Fruit fly (Drosophila melanogaster) Kc167 (cell line): ENCODE results near the gene mus81.

Experiments
- Myc ChIP-seq: fragments of >200 bp; optimal IDR thresholded peaks from 2 replicates; lab custom pipeline; 2017; ENCODE audit warnings: missing external identifiers
- Sin3A ChIP-seq: fragments of >200 bp; optimal IDR thresholded peaks from 2 replicates; lab custom pipeline; 2018; ENCODE audit warnings: missing external identifiers
- h ChIP-seq: fragments of >200 bp; optimal IDR thresholded peaks from 3 replicates; lab custom pipeline; 2018; ENCODE audit warnings: missing external identifiers
- insv ChIP-seq: fragments of >200 bp; optimal IDR thresholded peaks from 3 replicates; lab custom pipeline; 2018; ENCODE audit warnings: missing external identifiers
- psq ChIP-seq: fragments of >200 bp; optimal IDR thresholded peaks from 2 replicates; lab custom pipeline; 2017; ENCODE audit warnings: missing external identifiers
- ttk ChIP-seq: sonication (Bioruptor generic); optimal IDR thresholded peaks from 2 replicates; lab custom pipeline; 2017; ENCODE audit warnings: missing external identifiers

mus81 gene

dm6 chrX:940580-941184 lies at the start of gene mus81, which contains the start of gene CG3704:
Gene mus81 (plus strand): TSS chrX:941075.
Gene CG3704 (minus strand): TSS chrX:940805.
- TF ChIP-seq insv (no peak), h (lab: Kevin White, UChicago) (no peak), ttk (lab: Kevin White, UChicago) (no peak), Myc (lab: Kevin White, UChicago) (no peak)

DNA sequence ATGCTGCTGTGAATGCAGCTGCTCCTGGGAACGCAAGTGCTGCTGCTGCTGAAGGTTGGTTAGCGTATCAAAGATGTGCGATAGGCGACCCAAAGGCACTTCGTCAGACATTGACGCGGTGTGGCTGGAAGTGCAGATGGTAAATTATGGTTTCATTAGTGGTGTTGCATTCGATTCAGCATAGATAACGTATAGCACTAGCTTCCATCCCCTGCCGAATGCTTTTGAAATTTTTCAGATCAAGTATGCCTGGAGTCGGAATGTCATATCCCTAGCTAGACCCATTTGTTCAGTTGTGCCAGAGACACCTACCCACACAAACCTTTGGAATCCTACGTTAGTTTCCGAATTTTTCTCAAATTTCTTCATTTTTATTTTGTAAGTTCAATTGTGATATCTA lies 46.7 kb upstream of the mus81 start, which contains the start of gene CG11663:
Gene CG11663, plus strand, starts transcription at position 301 of the 400 bp plus-strand sequence.
- TF ChIP-seq Sin3A (lab: Kevin White, UChicago), result no peak
- TF ChIP-seq ttk (lab: Kevin White, UChicago), result no peak
- no peak for TF ChIP-seq h (lab: Kevin White, UChicago)
- TF ChIP-seq insv, result no peak
- no peak for TF ChIP-seq Myc (lab: Kevin White, UChicago)
- TF ChIP-seq psq (lab: Kevin White, UChicago), result no peak

- TF ChIP-seq Myc (lab: Kevin White, UChicago) (no peak), Sin3A (lab: Kevin White, UChicago) (no peak), psq (lab: Kevin White, UChicago) (no peak), ttk (lab: Kevin White, UChicago) (no peak), h (lab: Kevin White, UChicago) (no peak), insv (no peak)
These were observed 42.5 kb upstream of the mus81 start for dm6 chrX:898367-898766.

DNA sequence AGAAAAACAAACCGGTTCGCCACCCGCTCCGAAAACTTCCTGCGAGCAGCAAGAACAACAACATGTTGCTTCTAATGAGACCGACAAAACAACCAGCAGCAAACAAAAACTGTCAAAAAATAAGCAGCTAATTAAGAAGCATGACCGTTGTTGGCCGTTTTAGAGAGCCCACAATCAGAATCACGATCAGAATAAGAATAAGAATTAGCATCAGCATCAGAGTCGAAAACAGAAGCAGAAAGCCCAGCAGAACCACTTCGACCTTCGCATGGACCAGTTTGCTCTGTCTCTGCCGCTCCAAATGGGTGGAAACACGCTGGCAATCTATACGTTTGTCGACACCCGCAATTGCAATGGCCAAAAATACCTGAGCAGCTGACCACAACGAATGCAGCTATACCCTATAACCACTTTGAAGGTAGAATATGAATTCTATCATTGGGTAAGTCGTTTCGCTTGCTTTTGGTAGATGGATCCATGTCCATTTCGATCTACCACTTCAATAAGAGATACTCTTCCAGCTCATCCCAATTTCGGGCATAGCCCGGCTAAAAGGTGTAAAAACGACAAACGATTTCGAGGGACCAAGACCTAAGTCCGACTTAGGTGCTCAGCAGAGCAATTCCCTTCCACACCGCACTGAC lies 41.3 kb upstream of the mus81 start:
- TF ChIP-seq Myc (lab: Kevin White, UChicago), result no peak
- TF ChIP-seq insv, result no peak

DNA sequence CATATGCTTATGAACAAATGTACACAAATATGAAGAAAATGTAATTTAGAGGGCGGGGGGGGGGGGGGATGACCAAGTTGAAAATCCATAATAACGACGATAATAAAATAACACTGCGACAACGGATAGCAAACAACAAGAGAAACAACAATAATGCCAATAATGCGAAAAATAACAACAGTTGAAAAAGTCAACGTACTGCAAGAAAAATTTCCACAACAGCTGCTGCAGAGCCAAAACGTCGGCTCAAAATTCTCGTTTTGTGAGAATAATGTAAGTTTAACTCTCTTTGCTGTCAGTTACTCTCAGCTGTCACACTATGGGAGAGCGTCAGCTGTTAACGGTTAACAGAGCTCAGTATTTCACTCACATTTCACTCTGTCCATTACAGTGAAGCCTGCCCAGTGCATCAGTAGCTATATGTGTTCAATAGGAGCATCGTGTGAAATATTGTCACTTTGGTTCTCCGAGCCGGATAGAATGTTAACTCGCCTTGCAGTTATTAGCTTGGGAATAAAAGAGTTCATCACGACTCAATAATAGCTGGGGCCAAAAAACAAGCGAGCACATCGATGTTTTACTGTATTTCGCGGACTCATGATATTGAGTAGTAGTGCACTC lies 40.0 kb upstream of the mus81 start:
- TF ChIP-seq Sin3A (lab: Kevin White, UChicago) (no peak), Myc (lab: Kevin White, UChicago) (no peak), psq (lab: Kevin White, UChicago) (no peak), insv (no peak), h (lab: Kevin White, UChicago) (no peak)

dm6 chrX:908763-909497 lies 31.9 kb upstream of the mus81 start:
- TF ChIP-seq Myc (lab: Kevin White, UChicago) (no peak), insv (no peak), Sin3A (lab: Kevin White, UChicago) (no peak), psq (lab: Kevin White, UChicago) (no peak), h (lab: Kevin White, UChicago) (no peak)

DNA sequence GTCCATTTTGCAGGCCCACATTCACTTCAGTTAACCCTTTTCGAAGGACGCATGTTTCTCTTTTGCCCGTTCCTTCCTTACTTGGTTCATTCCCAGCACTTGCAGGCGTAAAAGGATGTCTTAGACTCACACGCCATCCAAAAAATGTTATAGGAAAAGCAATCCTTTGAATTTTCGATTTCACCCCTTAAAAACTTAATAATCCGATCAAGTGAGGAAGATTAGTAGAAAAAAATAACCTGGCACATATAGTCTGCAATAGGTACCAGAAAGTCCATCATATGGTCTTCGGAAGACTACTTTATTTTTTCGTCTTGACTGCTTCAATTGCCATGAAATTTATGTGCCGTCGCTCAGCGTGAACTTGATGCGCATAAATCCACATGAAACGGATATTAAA lies 19.5 kb upstream of the mus81 start:
- TF ChIP-seq ttk (lab: Kevin White, UChicago) (no peak), Myc (lab: Kevin White, UChicago) (no peak), psq (lab: Kevin White, UChicago) (no peak), h (lab: Kevin White, UChicago) (no peak), Sin3A (lab: Kevin White, UChicago) (no peak), insv (no peak)

dm6 chrX:927209-927862 lies 13.5 kb upstream of the mus81 start, which contains the start of gene Lztr1:
Gene Lztr1 (minus strand): TSS chrX:927582.
- TF ChIP-seq ttk (lab: Kevin White, UChicago) (no peak), psq (lab: Kevin White, UChicago) (no peak), insv (no peak), Myc (lab: Kevin White, UChicago) (no peak), Sin3A (lab: Kevin White, UChicago) (no peak), h (lab: Kevin White, UChicago) (no peak)

DNA sequence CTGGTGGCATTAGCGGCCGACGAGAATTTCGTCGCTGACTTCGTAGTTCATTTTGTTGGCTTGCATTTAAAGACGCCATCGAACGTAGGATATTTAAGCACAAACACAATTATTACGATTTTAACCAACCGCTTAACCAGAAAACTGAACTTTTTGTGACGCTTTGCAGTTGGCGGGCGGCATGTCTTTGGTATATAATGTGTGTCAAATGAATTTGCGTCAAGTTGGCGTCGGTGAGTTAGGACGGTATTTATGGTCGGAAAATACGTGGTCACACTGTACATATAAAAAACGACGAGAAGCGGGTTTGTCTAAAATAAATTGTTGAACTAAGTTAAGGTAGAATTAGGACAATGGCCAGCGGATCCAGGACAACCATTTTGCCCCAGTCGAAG lies 13.0 kb upstream of the mus81 start, which contains the start of the genes CG43867 and MED22:
Gene CG43867, minus strand, starts transcription at position 113 of the 395 bp plus-strand sequence.
Gene MED22, plus strand, starts transcription at position 277 of the 395 bp plus-strand sequence.
- TF ChIP-seq psq (lab: Kevin White, UChicago) (no peak), h (lab: Kevin White, UChicago) (no peak), insv (no peak), Myc (lab: Kevin White, UChicago) (no peak), ttk (lab: Kevin White, UChicago) (no peak), Sin3A (lab: Kevin White, UChicago) (no peak)

dm6 chrX:930048-930800 lies 10.7 kb upstream of the mus81 start, which contains the start of gene CG3708:
Gene CG3708 (minus strand): TSS chrX:930098.
- TF ChIP-seq ttk (lab: Kevin White, UChicago), result no peak
- TF ChIP-seq h (lab: Kevin White, UChicago), result no peak
- no peak for TF ChIP-seq insv
- no peak for TF ChIP-seq Myc (lab: Kevin White, UChicago)
- no peak for TF ChIP-seq psq (lab: Kevin White, UChicago)
- no peak for TF ChIP-seq Sin3A (lab: Kevin White, UChicago)
